Worm (Caenorhabditis elegans): ENCODE results near the gene H20E11.2.

The H20E11.2 gene

ce11 chrIV:6841562-6842282, 14.1 kb downstream of the H20E11.2 start:
- TF ChIP-seq tbx-8 (GFP tag; optimal IDR thresholded peaks at IDR 0.05) (no peak), lin-13 (tag; optimal IDR thresholded peaks at IDR 0.05) (no peak)

ce11 chrIV:6842470-6843008, 15.0 kb downstream of the H20E11.2 start, which contains the start of gene lip-1:
Gene lip-1 (plus strand): TSS chrIV:6842958.
- no peak for TF ChIP-seq sptf-1 (tag; optimal IDR thresholded peaks at IDR 0.05)
- TF ChIP-seq unc-120 (tag; optimal IDR thresholded peaks at IDR 0.05; ENCODE audit: poor library complexity, severe bottlenecking) = no peak
- no peak for TF ChIP-seq ceh-83 (GFP tag; optimal IDR thresholded peaks at IDR 0.05)
- TF ChIP-seq nhr-2 (tag; optimal IDR thresholded peaks at IDR 0.05) = no peak
- TF ChIP-seq lin-32 (GFP tag; optimal IDR thresholded peaks at IDR 0.05) = no peak
- no peak for TF ChIP-seq lsy-2 (tag; optimal IDR thresholded peaks at IDR 0.05)
- TF ChIP-seq M03D4.4 (tag; optimal IDR thresholded peaks at IDR 0.05) = no peak
- TF ChIP-seq elt-1 (tag; optimal IDR thresholded peaks at IDR 0.05; ENCODE audit: borderline replicate concordance, insufficient read depth) = no peak
- TF ChIP-seq lin-13 (tag; optimal IDR thresholded peaks at IDR 0.05) = no peak
- TF ChIP-seq elt-3 (tag; optimal IDR thresholded peaks at IDR 0.05) = no peak
- TF ChIP-seq snpc-4 (tag; optimal IDR thresholded peaks at IDR 0.05) = no peak
- no peak for TF ChIP-seq unc-39 (tag; optimal IDR thresholded peaks at IDR 0.05)
- TF ChIP-seq zip-8 (tag; optimal IDR thresholded peaks at IDR 0.05) = no peak
- TF ChIP-seq flh-1 (GFP tag; optimal IDR thresholded peaks at IDR 0.05) = no peak

- TF ChIP-seq ceh-39 (tag; optimal IDR thresholded peaks at IDR 0.05) (no peak), sem-2 (GFP tag; optimal IDR thresholded peaks at IDR 0.05) (no peak), bed-3 (GFP tag; optimal IDR thresholded peaks at IDR 0.05) (no peak), lsy-2 (tag; optimal IDR thresholded peaks at IDR 0.05) (no peak), nhr-28 (tag; optimal IDR thresholded peaks at IDR 0.05) (no peak), M03D4.4 (tag; optimal IDR thresholded peaks at IDR 0.05) (no peak), snpc-4 (tag; optimal IDR thresholded peaks at IDR 0.05) (no peak), mep-1 (tag; optimal IDR thresholded peaks at IDR 0.05) (no peak), lin-13 (tag; optimal IDR thresholded peaks at IDR 0.05) (no peak), cnd-1 (tag; optimal IDR thresholded peaks at IDR 0.05) (no peak), lin-32 (GFP tag; optimal IDR thresholded peaks at IDR 0.05) (no peak), ztf-11 (tag; optimal IDR thresholded peaks at IDR 0.05) (no peak), elt-1 (tag; optimal IDR thresholded peaks at IDR 0.05; ENCODE audit: borderline replicate concordance, insufficient read depth) (no peak), tbx-8 (GFP tag; optimal IDR thresholded peaks at IDR 0.05) (no peak), flh-1 (GFP tag; optimal IDR thresholded peaks at IDR 0.05) (no peak), unc-120 (tag; optimal IDR thresholded peaks at IDR 0.05; ENCODE audit: poor library complexity, severe bottlenecking) (no peak)
Observed at ce11 chrIV:6852727-6853126, 25.1 kb downstream of the H20E11.2 start.

ce11 chrIV:6859270-6859669, 31.7 kb downstream of the H20E11.2 start, which contains the start of gene R13H7.2:
Gene R13H7.2 (minus strand): TSS chrIV:6859370.
- no peak for TF ChIP-seq blmp-1 (tag; optimal IDR thresholded peaks at IDR 0.05)

- TF ChIP-seq sem-2 (GFP tag; optimal IDR thresholded peaks at IDR 0.05) (no peak), drap-1 (GFP tag; optimal IDR thresholded peaks at IDR 0.05) (no peak), ces-1 (GFP tag; optimal IDR thresholded peaks at IDR 0.05) (no peak), snpc-4 (tag; optimal IDR thresholded peaks at IDR 0.05) (no peak), unc-62 (GFP tag; optimal IDR thresholded peaks at IDR 0.05) (no peak), pha-4 (tag; optimal IDR thresholded peaks at IDR 0.05) (no peak), zip-8 (tag; optimal IDR thresholded peaks at IDR 0.05) (no peak), nhr-12 (tag; optimal IDR thresholded peaks at IDR 0.05) (no peak), hlh-1 (tag; optimal IDR thresholded peaks at IDR 0.05) (no peak), blmp-1 (tag; optimal IDR thresholded peaks at IDR 0.05) (no peak), unc-120 (tag; optimal IDR thresholded peaks at IDR 0.05; ENCODE audit: poor library complexity, severe bottlenecking) (no peak), elt-1 (tag; optimal IDR thresholded peaks at IDR 0.05; ENCODE audit: borderline replicate concordance, insufficient read depth) (no peak)
Observed at ce11 chrIV:6867791-6868190, 40.2 kb downstream of the H20E11.2 start, which contains the start of gene srx-20. Gene srx-20 (plus strand): TSS chrIV:6868091.
